Fruit fly (Drosophila melanogaster): Measurements from ENCODE around the gene CG17325.

The CG17325 gene

DNA sequence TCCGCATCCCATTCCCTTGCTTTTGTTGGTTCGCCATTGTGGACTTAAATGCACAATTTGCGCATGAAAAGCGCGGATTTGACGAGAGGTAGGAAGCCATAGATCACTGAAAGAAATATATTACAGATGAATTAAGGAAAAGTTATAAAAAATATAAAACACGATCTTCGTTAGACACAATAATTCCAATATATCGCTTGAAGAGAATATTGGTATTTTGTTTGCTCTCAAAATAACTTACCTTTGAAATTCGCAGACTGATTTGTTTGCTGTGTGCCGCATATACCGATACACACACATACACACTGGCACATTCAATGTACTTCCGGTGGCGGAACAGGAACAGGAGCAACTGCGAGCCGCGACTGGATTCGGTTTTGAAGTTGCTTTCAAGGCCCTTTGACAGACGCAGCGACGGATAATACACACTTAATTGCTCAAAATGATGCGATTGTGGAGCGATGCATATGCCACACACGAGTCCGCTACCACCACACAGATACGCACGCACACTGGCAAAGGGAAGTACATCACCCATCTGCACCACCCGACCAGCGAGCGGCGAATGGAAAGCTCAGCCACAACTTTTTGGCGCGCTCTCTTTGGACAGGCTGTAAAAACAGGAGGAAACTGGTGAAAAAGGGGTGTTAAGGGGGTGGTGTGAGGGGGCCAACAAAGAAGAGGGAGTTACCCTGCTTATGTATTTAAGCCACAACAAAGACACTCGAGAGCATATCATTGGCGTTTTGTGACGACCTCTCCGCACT is 6.6 kb upstream of the CG17325 start:
- TF ChIP-seq CG33017 (tag; optimal IDR thresholded peaks at IDR 0.05) (no peak), Crg-1 (GFP tag; optimal IDR thresholded peaks at IDR 0.05) (no peak), tj (GFP tag; optimal IDR thresholded peaks at IDR 0.05) (no peak), CG7045 (GFP tag; optimal IDR thresholded peaks at IDR 0.05) (no peak)

DNA sequence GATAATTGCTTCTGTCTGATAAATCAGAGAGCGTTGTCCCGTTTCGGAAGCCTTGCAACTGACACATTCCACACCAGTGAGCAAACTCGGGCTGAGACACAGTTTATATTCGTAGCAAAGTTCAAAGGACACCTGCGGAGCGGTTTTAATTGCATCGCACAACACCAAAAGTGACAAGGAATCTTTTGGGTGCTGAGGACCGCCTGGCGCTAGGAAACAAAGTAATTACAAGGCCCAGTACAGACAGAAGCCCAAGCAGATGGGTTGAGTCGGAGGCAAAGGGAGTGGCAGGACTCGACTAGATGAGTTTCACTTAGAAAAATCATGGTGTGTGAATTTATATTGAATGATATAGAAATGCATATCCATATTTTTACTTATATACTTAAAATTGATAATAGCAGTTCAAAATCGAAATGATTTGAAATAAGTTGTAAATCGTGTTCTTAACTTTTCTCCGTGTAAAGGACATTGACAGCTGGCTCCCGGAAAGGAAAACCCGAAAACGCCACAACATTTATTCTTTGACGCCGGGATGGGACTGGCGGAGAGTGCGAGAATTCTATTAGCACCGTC is 3.6 kb upstream of the CG17325 start:
- TF ChIP-seq kay (GFP tag; ENCODE audit: borderline replicate concordance), result no peak
- no peak for TF ChIP-seq CG12768 (GFP tag; optimal IDR thresholded peaks at IDR 0.05)
- TF ChIP-seq Clk (GFP tag; optimal IDR thresholded peaks at IDR 0.05), result no peak
- TF ChIP-seq pad (GFP tag; optimal IDR thresholded peaks at IDR 0.05), result no peak
- no peak for TF ChIP-seq bab1 (GFP tag; optimal IDR thresholded peaks at IDR 0.05)
- TF ChIP-seq Mnt (GFP tag; optimal IDR thresholded peaks at IDR 0.05), result no peak
- TF ChIP-seq cic (GFP tag; optimal IDR thresholded peaks at IDR 0.05), result no peak
- no peak for TF ChIP-seq CG11617 (GFP tag; optimal IDR thresholded peaks at IDR 0.05)
- no peak for TF ChIP-seq tj (GFP tag; optimal IDR thresholded peaks at IDR 0.05)
- no peak for TF ChIP-seq toe (GFP tag; optimal IDR thresholded peaks at IDR 0.05)
- no peak for TF ChIP-seq CG7101 (tag; optimal IDR thresholded peaks at IDR 0.05)
- no peak for TF ChIP-seq Hr96 (GFP tag; optimal IDR thresholded peaks at IDR 0.05)
- no peak for TF ChIP-seq cnc (optimal IDR thresholded peaks at IDR 0.05)
- TF ChIP-seq CG1620 (GFP tag; optimal IDR thresholded peaks at IDR 0.05), result no peak
- TF ChIP-seq ovo (GFP tag; optimal IDR thresholded peaks at IDR 0.05), result no peak
- TF ChIP-seq CG14711 (tag; optimal IDR thresholded peaks at IDR 0.05), result no peak

DNA sequence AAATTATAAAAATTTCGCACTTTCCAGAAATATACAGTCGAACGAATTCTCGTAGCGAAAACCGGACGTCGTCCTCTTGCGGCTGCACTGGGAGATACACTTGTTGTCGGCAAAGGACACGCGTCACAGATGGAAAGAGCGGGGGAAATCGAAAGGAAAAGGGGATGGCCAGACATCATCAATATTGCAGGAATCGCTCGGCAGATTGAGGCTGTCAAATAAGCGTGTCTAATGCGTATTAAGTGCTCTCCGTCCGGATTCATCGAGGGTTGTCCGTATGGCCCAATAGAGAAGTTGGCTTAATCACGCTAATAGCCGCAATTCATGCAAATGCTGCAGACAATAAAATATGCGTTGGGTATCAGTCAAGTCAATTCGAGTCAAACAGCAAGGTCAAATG is 3.0 kb upstream of the CG17325 start:
- no peak for TF ChIP-seq CG33017 (tag; optimal IDR thresholded peaks at IDR 0.05)
- no peak for TF ChIP-seq CG12768 (GFP tag; optimal IDR thresholded peaks at IDR 0.05)
- TF ChIP-seq toe (GFP tag; optimal IDR thresholded peaks at IDR 0.05), result no peak
- TF ChIP-seq tj (GFP tag; optimal IDR thresholded peaks at IDR 0.05), result no peak

DNA sequence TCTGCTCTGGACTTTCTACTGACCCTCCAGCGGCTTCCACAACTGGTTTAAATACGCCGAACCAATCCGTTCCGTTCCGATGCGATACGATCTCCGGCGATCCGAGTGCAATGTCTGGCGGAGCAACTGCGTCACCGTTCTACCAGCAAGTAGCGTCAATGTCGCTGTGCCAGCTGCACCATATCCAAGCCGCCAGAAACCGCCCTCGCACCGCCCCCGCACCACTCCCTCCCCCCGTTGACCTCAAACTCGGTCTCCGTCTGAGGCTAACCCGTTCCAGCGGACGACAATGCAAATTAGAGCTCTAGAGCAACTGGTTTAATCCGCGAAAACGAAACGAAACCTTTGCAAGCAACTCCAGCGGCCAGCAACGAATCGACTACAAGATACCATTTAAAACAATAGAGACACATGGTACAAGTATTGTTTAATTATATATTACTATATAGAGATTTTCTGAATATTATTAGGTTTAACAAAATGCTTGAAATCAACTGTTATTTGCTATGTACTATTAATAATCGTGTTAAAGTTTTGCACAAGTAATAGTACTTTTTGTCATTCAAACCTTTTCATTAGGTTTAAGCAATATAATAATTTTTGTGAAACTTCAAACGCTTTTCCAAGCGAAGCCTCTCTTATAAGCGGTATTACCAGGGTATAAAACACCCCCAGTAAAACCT is 1.3 kb upstream of the CG17325 start, which contains the start of the genes CG10570 and CG42502:
TSS of gene CG10570 (minus strand) at position 293 of the 683 bp plus-strand sequence.
TSS of gene CG42502 (minus strand) at position 293 of the 683 bp plus-strand sequence.
- TF ChIP-seq CG11617 (GFP tag; optimal IDR thresholded peaks at IDR 0.05) (no peak), CG5204 (GFP tag; optimal IDR thresholded peaks at IDR 0.05) (no peak)

DNA sequence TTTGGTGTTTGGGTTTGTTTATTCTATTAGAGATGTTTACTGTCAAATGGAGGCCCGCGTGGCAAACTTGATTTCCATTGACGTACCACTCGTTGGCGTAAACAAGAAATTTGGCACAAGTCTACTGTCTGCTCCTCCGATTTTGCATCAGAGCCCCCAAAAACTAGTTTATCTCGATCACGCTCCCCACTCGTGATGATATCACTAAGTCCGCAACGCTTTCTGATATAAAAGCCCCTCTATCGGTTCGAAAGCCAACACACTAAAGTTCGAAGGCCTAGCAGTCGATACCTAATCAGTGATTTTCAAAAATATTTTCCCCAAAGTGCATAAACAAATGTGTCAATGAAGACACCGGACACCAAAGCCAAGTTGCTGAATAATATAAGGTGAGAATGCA is 307 bp downstream of the CG17325 start:
- TF ChIP-seq toe (GFP tag; optimal IDR thresholded peaks at IDR 0.05) (no peak), CG14711 (tag; optimal IDR thresholded peaks at IDR 0.05) (no peak), CG12768 (GFP tag; optimal IDR thresholded peaks at IDR 0.05) (no peak), pad (GFP tag; optimal IDR thresholded peaks at IDR 0.05) (no peak), CG33017 (tag; optimal IDR thresholded peaks at IDR 0.05) (no peak), Mnt (GFP tag; optimal IDR thresholded peaks at IDR 0.05) (no peak), Crg-1 (GFP tag; optimal IDR thresholded peaks at IDR 0.05) (no peak), kay (GFP tag; ENCODE audit: borderline replicate concordance) (no peak), tj (GFP tag; optimal IDR thresholded peaks at IDR 0.05) (no peak), ovo (GFP tag; optimal IDR thresholded peaks at IDR 0.05) (no peak), bab1 (GFP tag; optimal IDR thresholded peaks at IDR 0.05) (no peak), CG1620 (GFP tag; optimal IDR thresholded peaks at IDR 0.05) (no peak), Clk (GFP tag; optimal IDR thresholded peaks at IDR 0.05) (no peak), Hr96 (GFP tag; optimal IDR thresholded peaks at IDR 0.05) (no peak), CG11617 (GFP tag; optimal IDR thresholded peaks at IDR 0.05) (no peak)

DNA sequence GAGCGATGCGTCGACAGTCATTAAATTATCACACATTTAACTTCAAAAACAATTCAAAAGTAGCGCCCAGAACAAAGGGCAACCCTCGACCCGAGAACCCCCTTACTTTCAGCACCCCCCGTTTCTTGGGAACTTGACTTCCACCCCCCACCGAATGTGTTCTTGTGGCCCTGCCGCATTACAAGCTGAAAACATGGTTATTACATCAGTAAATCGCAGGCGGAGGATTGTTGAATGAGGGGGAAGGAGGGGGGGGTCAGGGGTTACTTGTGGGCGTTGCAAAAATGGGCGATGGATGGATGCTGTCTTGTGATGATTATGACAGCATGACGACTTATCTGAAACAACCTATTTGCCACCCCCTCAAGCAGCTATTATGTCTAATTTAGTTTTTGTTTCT is 2.7 kb downstream of the CG17325 start:
- TF ChIP-seq toe (GFP tag; optimal IDR thresholded peaks at IDR 0.05), result no peak
- no peak for TF ChIP-seq CG33017 (tag; optimal IDR thresholded peaks at IDR 0.05)
- TF ChIP-seq pad (GFP tag; optimal IDR thresholded peaks at IDR 0.05), result no peak
- TF ChIP-seq Mnt (GFP tag; optimal IDR thresholded peaks at IDR 0.05), result no peak
- TF ChIP-seq bab1 (GFP tag; optimal IDR thresholded peaks at IDR 0.05), result no peak
- TF ChIP-seq Hr96 (GFP tag; optimal IDR thresholded peaks at IDR 0.05), result no peak
- no peak for TF ChIP-seq CG5204 (GFP tag; optimal IDR thresholded peaks at IDR 0.05)
- no peak for TF ChIP-seq CG1620 (GFP tag; optimal IDR thresholded peaks at IDR 0.05)
- no peak for TF ChIP-seq Crg-1 (GFP tag; optimal IDR thresholded peaks at IDR 0.05)

DNA sequence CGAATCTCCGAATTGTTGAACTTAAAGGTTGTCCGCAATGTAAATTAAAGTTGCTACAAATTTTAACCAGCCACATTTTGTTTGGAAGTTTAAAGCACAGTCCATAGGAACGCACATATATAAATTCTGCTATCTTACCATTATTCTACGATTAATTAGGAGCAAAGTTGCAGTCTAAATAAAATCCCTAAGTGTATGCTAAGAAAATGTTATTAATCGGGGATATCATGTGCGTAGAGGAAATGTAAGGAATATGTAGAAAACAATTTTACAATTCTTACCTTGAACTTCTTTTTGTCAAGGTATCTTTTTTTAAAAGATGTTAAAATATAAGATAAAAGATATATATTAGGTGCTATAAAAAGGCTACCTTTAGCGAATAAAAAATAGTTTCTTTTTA is 5.9 kb downstream of the CG17325 start:
- TF ChIP-seq Hr96 (GFP tag; optimal IDR thresholded peaks at IDR 0.05), result no peak

Measured in whole organism, adult.